Fruit fly (Drosophila melanogaster) whole organism, embryonic: ENCODE results near the gene dlg1.

Source experiments
- Atf6 ChIP-seq: fragments of 200-800 bp; sonication (Bioruptor generic); IDR thresholded peaks from 2 replicates; pipeline ENCODE4 v1.3.6; 2022; ENCODE audit warnings: missing biosample characterization, missing genetic modification characterization
- CG10267 ChIP-seq: fragments of 200-800 bp; sonication (Bioruptor generic); optimal IDR thresholded peaks from 2 replicates; lab custom pipeline; 2018; ENCODE audit warnings: missing biosample characterization, mild to moderate bottlenecking, missing genetic modification characterization, moderate library complexity
- CG11504 ChIP-seq: fragments of 200-800 bp; sonication (Bioruptor generic); optimal IDR thresholded peaks from 3 replicates; lab custom pipeline; 2019; ENCODE audit warnings: missing biosample characterization, mild to moderate bottlenecking, missing genetic modification characterization, moderate library complexity
- CG11695 ChIP-seq: fragments of 200-800 bp; sonication (Bioruptor generic); IDR thresholded peaks from 3 replicates; pipeline ENCODE4 v1.3.6; 2022; ENCODE audit warnings: missing biosample characterization, missing genetic modification characterization
- CG15011 ChIP-seq: fragments of 200-800 bp; sonication (Bioruptor generic); optimal IDR thresholded peaks from 3 replicates; lab custom pipeline; 2018; ENCODE audit warnings: missing biosample characterization, mild to moderate bottlenecking, missing genetic modification characterization
- CG1529 ChIP-seq: fragments of 200-800 bp; sonication (Bioruptor generic); optimal IDR thresholded peaks from 3 replicates; lab custom pipeline; 2018; ENCODE audit warnings: missing biosample characterization, missing genetic modification characterization
- CG17186 ChIP-seq: fragments of 200-800 bp; sonication (Bioruptor generic); optimal IDR thresholded peaks from 3 replicates; lab custom pipeline; 2017; ENCODE audit warnings: missing biosample characterization, missing genetic modification reagents, missing genetic modification characterization
- CG17361 ChIP-seq: fragments of 200-800 bp; sonication (Bioruptor generic); IDR thresholded peaks from 3 replicates; pipeline ENCODE4 v1.3.6; 2022; ENCODE audit warnings: missing biosample characterization, missing genetic modification characterization
- CG18262 ChIP-seq: fragments of 200-800 bp; optimal IDR thresholded peaks from 3 replicates; lab custom pipeline; 2019; ENCODE audit warnings: missing biosample characterization, mild to moderate bottlenecking, missing genetic modification characterization, moderate library complexity
- CG32532 ChIP-seq: fragments of 200-800 bp; sonication (Bioruptor generic); IDR thresholded peaks from 2 replicates; pipeline ENCODE4 v1.3.6; 2022; ENCODE audit warnings: missing biosample characterization, missing genetic modification characterization
- CG4404 ChIP-seq: fragments of 200-800 bp; sonication (Bioruptor generic); IDR thresholded peaks from 2 replicates; pipeline ENCODE4 v1.3.6; 2022; ENCODE audit warnings: missing biosample characterization, missing genetic modification characterization
- CG6272 ChIP-seq: fragments of 200-800 bp; sonication (Bioruptor generic); IDR thresholded peaks from 2 replicates; pipeline ENCODE4 v1.3.6; 2022; ENCODE audit warnings: missing biosample characterization, missing genetic modification characterization
- CG6791 ChIP-seq: fragments of 200-800 bp; sonication (Bioruptor generic); IDR thresholded peaks from 3 replicates; pipeline ENCODE4 v1.3.6; 2022; ENCODE audit warnings: missing biosample characterization, missing genetic modification characterization; ENCODE audit not compliant: partially characterized antibody
- CG7271 ChIP-seq: fragments of 200-800 bp; sonication (Bioruptor generic); optimal IDR thresholded peaks from 2 replicates; lab custom pipeline; 2018; ENCODE audit warnings: missing biosample characterization, mild to moderate bottlenecking, missing genetic modification characterization, moderate library complexity
- CkIIα-i1 ChIP-seq: fragments of 200-800 bp; sonication (Bioruptor generic); IDR thresholded peaks from 2 replicates; pipeline ENCODE4 v1.3.6; 2022; ENCODE audit warnings: missing biosample characterization, missing genetic modification characterization
- CrebB ChIP-seq: fragments of 200-800 bp; sonication (Bioruptor generic); optimal IDR thresholded peaks from 3 replicates; lab custom pipeline; 2018; ENCODE audit warnings: missing biosample characterization, mild to moderate bottlenecking, missing genetic modification characterization
- D19B ChIP-seq: fragments of 200-800 bp; sonication (Bioruptor generic); optimal IDR thresholded peaks from 2 replicates; lab custom pipeline; 2017; ENCODE audit warnings: missing biosample characterization, mild to moderate bottlenecking, missing genetic modification characterization
- Dip3 ChIP-seq: fragments of 200-800 bp; sonication (Bioruptor generic); optimal IDR thresholded peaks from 3 replicates; lab custom pipeline; 2016; ENCODE audit warnings: missing biosample characterization, missing genetic modification characterization
- Doc2 ChIP-seq: fragments of 200-800 bp; sonication (Bioruptor generic); IDR thresholded peaks from 2 replicates; pipeline ENCODE4 v1.3.6; 2022; ENCODE audit warnings: missing biosample characterization, missing genetic modification characterization
- E2f1 ChIP-seq: fragments of 200-800 bp; sonication (Bioruptor generic); IDR thresholded peaks from 2 replicates; pipeline ENCODE4 v1.3.6; 2022; ENCODE audit warnings: missing biosample characterization, missing genetic modification characterization
- Fer1 ChIP-seq: fragments of 200-800 bp; sonication (Bioruptor generic); optimal IDR thresholded peaks from 2 replicates; lab custom pipeline; 2017; ENCODE audit warnings: missing biosample characterization, mild to moderate bottlenecking, missing genetic modification characterization
- H15 ChIP-seq: fragments of 200-800 bp; sonication (Bioruptor generic); IDR thresholded peaks from 3 replicates; pipeline ENCODE4 v1.3.6; 2022; ENCODE audit warnings: missing biosample characterization, missing genetic modification characterization
- HmgZ ChIP-seq: fragments of 200-800 bp; sonication (Bioruptor generic); optimal IDR thresholded peaks from 2 replicates; lab custom pipeline; 2018; ENCODE audit warnings: missing biosample characterization, mild to moderate bottlenecking, missing genetic modification characterization
- Hr78 ChIP-seq, 2 experiments: fragments of 200-800 bp in 1 of 2; fragments of >200 bp in 1 of 2; sonication (Bioruptor generic) in 1 of 2; optimal IDR thresholded peaks; 2 replicates each; lab custom pipeline; 2017 to 2019; ENCODE audit warnings: missing biosample characterization in 2 of 2, missing genetic modification characterization in 2 of 2, mild to moderate bottlenecking in 1 of 2, moderate library complexity in 1 of 2
- NFAT ChIP-seq: fragments of 200-800 bp; sonication (Bioruptor generic); IDR thresholded peaks from 2 replicates; pipeline ENCODE4 v1.3.6; 2022; ENCODE audit warnings: missing biosample characterization, missing genetic modification characterization
- Nf-YA ChIP-seq: fragments of 200-800 bp; sonication (Bioruptor generic); IDR thresholded peaks from 2 replicates; pipeline ENCODE4 v1.3.6; 2022; ENCODE audit warnings: missing biosample characterization, missing genetic modification characterization
- Poxn ChIP-seq: fragments of 200-800 bp; sonication (Bioruptor generic); IDR thresholded peaks from 2 replicates; pipeline ENCODE4 v1.3.6; 2022; ENCODE audit warnings: missing biosample characterization, missing genetic modification characterization
- Usf ChIP-seq: fragments of 200-800 bp; sonication (Bioruptor generic); optimal IDR thresholded peaks from 2 replicates; lab custom pipeline; 2017; ENCODE audit warnings: missing genotype, missing biosample characterization, missing genetic modification characterization
- bowl ChIP-seq: fragments of 200-800 bp; sonication (Bioruptor generic); IDR thresholded peaks from 2 replicates; pipeline ENCODE4 v1.3.6; 2022; ENCODE audit warnings: missing biosample characterization, missing genetic modification characterization
- cato ChIP-seq: fragments of 200-800 bp; sonication (Bioruptor generic); optimal IDR thresholded peaks from 2 replicates; lab custom pipeline; 2016; ENCODE audit warnings: missing biosample characterization, missing genetic modification characterization, borderline replicate concordance
- fd64A ChIP-seq: fragments of 200-800 bp; sonication (Bioruptor generic); optimal IDR thresholded peaks from 3 replicates; lab custom pipeline; 2018; ENCODE audit warnings: missing biosample characterization, mild to moderate bottlenecking, missing genetic modification characterization
- gem ChIP-seq: fragments of 200-800 bp; sonication (Bioruptor generic); optimal IDR thresholded peaks from 2 replicates; lab custom pipeline; 2019; ENCODE audit warnings: missing biosample characterization, mild to moderate bottlenecking, missing genetic modification characterization, moderate library complexity
- gro ChIP-seq: fragments of 200-800 bp; sonication (Bioruptor generic); optimal IDR thresholded peaks from 2 replicates; lab custom pipeline; 2016; ENCODE audit warnings: missing biosample characterization, missing genetic modification characterization
- insv ChIP-seq, 2 experiments: fragments of 200-800 bp; sonication (Bioruptor generic); optimal IDR thresholded peaks; 3 replicates each; lab custom pipeline; 2016 to 2018; ENCODE audit warnings: missing biosample characterization in 2 of 2, missing genetic modification characterization in 2 of 2
- jigr1 ChIP-seq: fragments of 200-800 bp; sonication (Bioruptor generic); IDR thresholded peaks from 3 replicates; pipeline ENCODE4 v1.3.6; 2022; ENCODE audit warnings: missing biosample characterization, missing genetic modification characterization
- klu ChIP-seq: fragments of 200-800 bp; sonication (Bioruptor generic); IDR thresholded peaks from 2 replicates; pipeline ENCODE4 v1.3.6; 2022; ENCODE audit warnings: missing biosample characterization, missing genetic modification characterization
- lola ChIP-seq, 3 experiments: fragments of >200 bp in 2 of 3; fragments of 200-800 bp in 1 of 3; sonication (Bioruptor generic) in 1 of 3; optimal IDR thresholded peaks; 2 replicates each; lab custom pipeline; 2017 to 2019; ENCODE audit warnings: missing biosample characterization in 3 of 3, missing genetic modification characterization in 3 of 3, mild to moderate bottlenecking in 1 of 3, moderate library complexity in 1 of 3
- nerfin-1 ChIP-seq: fragments of 200-800 bp; sonication (Bioruptor generic); optimal IDR thresholded peaks from 3 replicates; lab custom pipeline; 2019; ENCODE audit warnings: missing biosample characterization, mild to moderate bottlenecking, missing genetic modification characterization, moderate library complexity
- otp ChIP-seq: fragments of 200-800 bp; sonication (Bioruptor generic); IDR thresholded peaks from 3 replicates; pipeline ENCODE4, ENCODE4 v1.3.6; 2022; ENCODE audit warnings: missing biosample characterization, missing genetic modification characterization
- prd ChIP-seq, 3 experiments: fragments of >200 bp in 2 of 3; fragments of 200-800 bp in 1 of 3; sonication (Bioruptor generic) in 1 of 3; optimal IDR thresholded peaks in 2 of 3; IDR thresholded peaks in 1 of 3; 2 replicates in 2 of 3; 3 replicates in 1 of 3; pipeline versions ENCODE4 v1.3.6 to Lab custom; 2017 to 2022; ENCODE audit warnings: missing biosample characterization in 1 of 3, missing genetic modification characterization in 1 of 3
- scrt ChIP-seq: fragments of 200-800 bp; sonication (Bioruptor generic); optimal IDR thresholded peaks from 2 replicates; lab custom pipeline; 2018; ENCODE audit warnings: missing biosample characterization, mild to moderate bottlenecking, missing genetic modification characterization, moderate library complexity
- sima ChIP-seq: fragments of 200-800 bp; sonication (Bioruptor generic); optimal IDR thresholded peaks from 2 replicates; lab custom pipeline; 2016; ENCODE audit warnings: missing biosample characterization, missing genetic modification characterization
- sisA ChIP-seq: fragments of 200-800 bp; sonication (Bioruptor generic); IDR thresholded peaks from 2 replicates; pipeline ENCODE4 v1.3.6; 2022; ENCODE audit warnings: missing biosample characterization, missing genetic modification characterization
- tin ChIP-seq: fragments of 200-800 bp; sonication (Bioruptor generic); optimal IDR thresholded peaks from 3 replicates; lab custom pipeline; 2016; ENCODE audit warnings: missing biosample characterization, missing genetic modification characterization
- tna ChIP-seq: fragments of 200-800 bp; sonication (Bioruptor generic); IDR thresholded peaks from 2 replicates; pipeline ENCODE4 v1.3.6; 2022; ENCODE audit warnings: missing biosample characterization, missing genetic modification characterization; ENCODE audit not compliant: partially characterized antibody
- toy ChIP-seq: fragments of 200-800 bp; sonication (Bioruptor generic); IDR thresholded peaks from 2 replicates; pipeline ENCODE4 v1.3.6; 2022; ENCODE audit warnings: missing biosample characterization, missing genetic modification characterization
- tup ChIP-seq: fragments of 200-800 bp; sonication (Bioruptor generic); optimal IDR thresholded peaks from 2 replicates; lab custom pipeline; 2016; ENCODE audit warnings: missing biosample characterization, mild to moderate bottlenecking, missing genetic modification characterization, moderate library complexity
- unpg ChIP-seq: fragments of 200-800 bp; sonication (Bioruptor generic); optimal IDR thresholded peaks from 3 replicates; lab custom pipeline; 2018; ENCODE audit warnings: missing biosample characterization, mild to moderate bottlenecking, missing genetic modification characterization, moderate library complexity
- zen2 ChIP-seq: fragments of 200-800 bp; sonication (Bioruptor generic); IDR thresholded peaks from 3 replicates; pipeline ENCODE4 v1.3.6; 2022; ENCODE audit warnings: missing biosample characterization, missing genetic modification characterization; ENCODE audit not compliant: partially characterized antibody

The dlg1 gene

DNA sequence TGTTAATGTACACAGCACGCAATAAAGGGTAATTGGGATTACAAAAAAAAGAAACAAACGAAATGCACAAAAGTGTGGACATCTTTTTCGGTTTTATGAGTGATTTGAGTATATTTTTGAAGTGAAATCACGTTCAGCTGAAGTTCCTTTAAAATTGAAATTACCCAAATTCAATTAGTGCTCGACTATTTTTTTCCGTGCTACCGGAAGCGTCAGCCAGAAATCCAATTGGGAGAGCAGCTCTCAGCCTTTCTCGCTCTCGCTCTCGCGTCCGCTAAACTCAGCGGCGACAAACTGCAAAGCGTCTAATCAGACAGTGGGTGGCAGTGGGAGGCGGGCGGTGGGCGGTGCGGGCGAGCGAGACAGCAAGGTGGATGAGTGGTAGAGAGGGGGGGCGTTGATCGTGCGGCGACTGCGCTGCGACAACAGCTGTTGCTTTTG lies 53.8 kb downstream of the dlg1 start (continued):
- TF ChIP-seq fd64A (GFP tag; lab: Kevin White, UChicago) (no peak), tna (GFP tag; lab: Robert Waterston, UW) (no peak), CkIIα-i1 (GFP tag; lab: Robert Waterston, UW) (peak; percentile 40; the same call in 1 of the 2 replicates), H15 (GFP tag; lab: Robert Waterston, UW) (peak; percentile 87), CG10267 (peak; percentile 73), CG32532 (GFP tag; lab: Robert Waterston, UW) (peak; percentile 92), CG11695 (peak; percentile 91), insv (GFP tag; optimal IDR thresholded peaks at IDR 0.05; lab: Kevin White, UChicago) (peak; percentile 1 to 70), cato (peak; percentile 73), bowl (GFP tag; lab: Robert Waterston, UW) (peak; percentile 77), CG4404 (peak; percentile 68), Doc2 (0 out of 2 replicates have a peak, but pooled peaks have one; percentile 39), prd (optimal IDR thresholded peaks at IDR 0.05; lab: Kevin White, UChicago) (no peak), prd (GFP tag; IDR thresholded peaks at IDR 0.05; lab: Robert Waterston, UW) (peak; percentile 91), sima (GFP tag; lab: Kevin White, UChicago) (peak; percentile 78), E2f1 (GFP tag; lab: Robert Waterston, UW) (peak; percentile 89), Dip3 (GFP tag; lab: Kevin White, UChicago) (peak; percentile 87), jigr1 (GFP tag; lab: Robert Waterston, UW) (peak; percentile 66; the same call in 2 of the 3 replicates), HmgZ (tag; lab: Kevin White, UChicago) (peak; percentile 90), zen2 (no peak), gro (peak; percentile 95), Usf (GFP tag; lab: Kevin White, UChicago) (peak; percentile 46), CG11504 (tag; lab: Kevin White, UChicago) (peak; percentile 92), Fer1 (GFP tag; lab: Kevin White, UChicago) (peak; percentile 95), Hr78 (GFP tag; optimal IDR thresholded peaks at IDR 0.05; lab: Kevin White, UChicago) (peak in 1 of 2 experiments; percentile 51), NFAT (GFP tag; lab: Robert Waterston, UW) (peak; percentile 82), otp (peak; percentile 81; the same call in 2 of the 3 replicates), CG15011 (GFP tag; lab: Kevin White, UChicago) (peak; percentile 84), CG17186 (GFP tag; lab: Kevin White, UChicago) (no peak), Nf-YA (GFP tag; lab: Robert Waterston, UW) (peak; percentile 80), CG1529 (peak; percentile 66), gem (tag; lab: Kevin White, UChicago) (peak; percentile 94), Atf6 (GFP tag; lab: Robert Waterston, UW) (peak; percentile 92), klu (peak; percentile 80), CG6791 (GFP tag; lab: Robert Waterston, UW) (no peak), lola (GFP tag; optimal IDR thresholded peaks at IDR 0.05; lab: Kevin White, UChicago) (peak in 1 of 3 experiments; percentile 39), scrt (GFP tag; lab: Kevin White, UChicago) (peak; percentile 85), Poxn (peak; percentile 43; the same call in 1 of the 2 replicates), D19B (GFP tag; lab: Kevin White, UChicago) (peak; percentile 81), tin (peak; percentile 83), unpg (GFP tag; lab: Kevin White, UChicago) (peak; percentile 93), CG6272 (peak; percentile 84), CrebB (tag; lab: Kevin White, UChicago) (peak; percentile 89), tup (GFP tag; lab: Kevin White, UChicago) (peak; percentile 74), nerfin-1 (tag; lab: Kevin White, UChicago) (peak; percentile 65), CG17361 (GFP tag; lab: Robert Waterston, UW) (peak; percentile 85), CG18262 (peak; percentile 79), CG7271 (tag; lab: Kevin White, UChicago) (peak; percentile 18), sisA (GFP tag; lab: Robert Waterston, UW) (peak; percentile 83), toy (GFP tag; lab: Robert Waterston, UW) (peak; percentile 57; the same call in 1 of the 2 replicates)
